Fruit fly (Drosophila melanogaster): ENCODE results near the gene lft.

lft gene

dm6 chr2L:10403803-10404315 lies 39.6 kb downstream of the lft start (continued):
- TF ChIP-seq ato (GFP tag; IDR thresholded peaks at IDR 0.05; ENCODE audit: partially characterized antibody) (no peak), CG8281 (tag; optimal IDR thresholded peaks at IDR 0.05) (no peak), Dp (GFP tag; optimal IDR thresholded peaks at IDR 0.05) (no peak), rib (GFP tag; IDR thresholded peaks at IDR 0.05) (no peak), sna (GFP tag; IDR thresholded peaks at IDR 0.05; ENCODE audit: partially characterized antibody) (peak; percentile 58; the same call in 1 of the 2 replicates), CG31441 (GFP tag; IDR thresholded peaks at IDR 0.05) (no peak), Ets97D (GFP tag; optimal IDR thresholded peaks at IDR 0.05) (peak; percentile 27), CG13123 (GFP tag; optimal IDR thresholded peaks at IDR 0.05) (no peak), CG2202 (tag; optimal IDR thresholded peaks at IDR 0.05) (no peak), vnd (GFP tag; IDR thresholded peaks at IDR 0.05; ENCODE audit: partially characterized antibody) (0 out of 3 replicates have a peak, but pooled peaks have one; percentile 38), CG12659 (GFP tag; optimal IDR thresholded peaks at IDR 0.05) (peak; percentile 57), ken (GFP tag; IDR thresholded peaks at IDR 0.05) (no peak), gsb-n (tag; optimal IDR thresholded peaks at IDR 0.05) (no peak), pzg (GFP tag; optimal IDR thresholded peaks at IDR 0.05) (peak; percentile 33), h (optimal IDR thresholded peaks at IDR 0.05) (no peak), CG1647 (GFP tag; optimal IDR thresholded peaks at IDR 0.05) (no peak), inv (GFP tag; IDR thresholded peaks at IDR 0.05; ENCODE audit: partially characterized antibody) (0 out of 2 replicates have a peak, but pooled peaks have one; percentile 22), unc-4 (GFP tag; IDR thresholded peaks at IDR 0.05; ENCODE audit: partially characterized antibody) (peak; percentile 56; the same call in 1 of the 2 replicates), Optix (GFP tag; IDR thresholded peaks at IDR 0.05) (no peak), Sry-β (GFP tag; optimal IDR thresholded peaks at IDR 0.05) (peak; percentile 54), CG6791 (GFP tag; IDR thresholded peaks at IDR 0.05; ENCODE audit: partially characterized antibody) (peak; percentile 32; the same call in 1 of the 3 replicates), crc (GFP tag; optimal IDR thresholded peaks at IDR 0.05) (no peak), HmgZ (tag; optimal IDR thresholded peaks at IDR 0.05) (peak; percentile 3), pfk (GFP tag; optimal IDR thresholded peaks at IDR 0.05) (peak; percentile 92), MESR4 (GFP tag; optimal IDR thresholded peaks at IDR 0.05) (peak; percentile 54), CG1832 (GFP tag; optimal IDR thresholded peaks at IDR 0.05) (no peak), CG18011 (GFP tag; optimal IDR thresholded peaks at IDR 0.05) (no peak), CG8924 (tag; optimal IDR thresholded peaks at IDR 0.05) (peak; percentile 79), HLH4C (GFP tag; IDR thresholded peaks at IDR 0.05; ENCODE audit: partially characterized antibody) (peak; percentile 67), stwl (tag; optimal IDR thresholded peaks at IDR 0.05) (peak; percentile 10), Sox100B (GFP tag; optimal IDR thresholded peaks at IDR 0.05) (peak; percentile 3), bbx (GFP tag; IDR thresholded peaks at IDR 0.05; ENCODE audit: partially characterized antibody) (0 out of 2 replicates have a peak, but pooled peaks have one; percentile 9), tin (GFP tag; optimal IDR thresholded peaks at IDR 0.05) (no peak), row (GFP tag; IDR thresholded peaks at IDR 0.05) (peak; percentile 60), mam (GFP tag; optimal IDR thresholded peaks at IDR 0.05) (peak; percentile 25), CG30020 (tag; optimal IDR thresholded peaks at IDR 0.05) (peak; percentile 95), CG9932 (GFP tag; IDR thresholded peaks at IDR 0.05) (no peak), schlank (tag; optimal IDR thresholded peaks at IDR 0.05) (no peak), MBD-R2 (GFP tag; IDR thresholded peaks at IDR 0.05) (peak; percentile 52), zen2 (GFP tag; IDR thresholded peaks at IDR 0.05; ENCODE audit: partially characterized antibody) (no peak), amos (GFP tag; IDR thresholded peaks at IDR 0.05; ENCODE audit: partially characterized antibody) (peak; percentile 21; the same call in 1 of the 2 replicates), BEAF-32 (GFP tag; optimal IDR thresholded peaks at IDR 0.05) (peak; percentile 57), CG2712 (tag; optimal IDR thresholded peaks at IDR 0.05) (peak; percentile 16), CG3995 (GFP tag; optimal IDR thresholded peaks at IDR 0.05) (peak; percentile 60), Hmx (GFP tag; optimal IDR thresholded peaks at IDR 0.05) (no peak), CG3065 (GFP tag; optimal IDR thresholded peaks at IDR 0.05) (peak; percentile 95), CG1603 (tag; optimal IDR thresholded peaks at IDR 0.05) (peak; percentile 91), Scr (GFP tag; IDR thresholded peaks at IDR 0.05; ENCODE audit: partially characterized antibody) (peak; percentile 63), Dref (GFP tag; IDR thresholded peaks at IDR 0.05) (peak; percentile 67)

Measured in whole organism, embryonic.